Worm (Caenorhabditis elegans) whole organism, L4 larva: ENCODE data around the gene ugt-2.

ENCODE experiments used
- D1046.2 ChIP-seq: fragments of 200-800 bp; sonication (Bioruptor generic); IDR thresholded peaks from 2 replicates; pipeline ENCODE4 v1.3.6; 2022; ENCODE audit warnings: missing genetic modification characterization, missing compliant biosample characterization
- F37D6.2 ChIP-seq: sonication (generic microtip); optimal IDR thresholded peaks from 2 replicates; lab custom pipeline; 2016; ENCODE audit warnings: mild to moderate bottlenecking, missing genetic modification characterization, missing compliant biosample characterization
- F44E2.7 ChIP-seq: fragments of 200-800 bp; sonication (Bioruptor generic); IDR thresholded peaks from 2 replicates; pipeline ENCODE4 v2.1.2; 2022; ENCODE audit warnings: missing genetic modification characterization, missing compliant biosample characterization
- F49E8.2 ChIP-seq: sonication (generic microtip); optimal IDR thresholded peaks from 2 replicates; lab custom pipeline; 2016; ENCODE audit warnings: missing compliant biosample characterization, mild to moderate bottlenecking, missing genetic modification characterization, borderline replicate concordance
- R02D3.7 ChIP-seq: fragments of 150-350 bp; sonication (generic microtip); optimal IDR thresholded peaks from 3 replicates; lab custom pipeline; 2014; ENCODE audit warnings: missing biosample characterization, missing genetic modification characterization
- T20F7.1 ChIP-seq: fragments of 200-800 bp; sonication (Bioruptor generic); optimal IDR thresholded peaks from 2 replicates; lab custom pipeline; 2018; ENCODE audit warnings: mild to moderate bottlenecking, missing genetic modification characterization, missing compliant biosample characterization
- Y105C5A.15 ChIP-seq: fragments of 200-800 bp; sonication (Bioruptor generic); IDR thresholded peaks from 2 replicates; pipeline ENCODE4 v1.3.6; 2022; ENCODE audit warnings: missing genetic modification characterization, missing compliant biosample characterization
- Y75B8A.6 ChIP-seq: fragments of 200-800 bp; sonication (Bioruptor generic); IDR thresholded peaks from 2 replicates; pipeline ENCODE4 v1.3.6; 2022; ENCODE audit warnings: missing genetic modification reagents, missing genetic modification characterization, missing compliant biosample characterization
- ZK546.5 ChIP-seq, 2 experiments: sonication (generic microtip); optimal IDR thresholded peaks; 2 replicates each; lab custom pipeline; 2017; ENCODE audit warnings: missing biosample characterization in 2 of 2, missing genetic modification characterization in 2 of 2
- aly-2 ChIP-seq: sonication (generic microtip); optimal IDR thresholded peaks from 2 replicates; lab custom pipeline; 2018; ENCODE audit warnings: missing biosample characterization, missing genetic modification characterization
- attf-4 ChIP-seq: sonication (generic microtip); optimal IDR thresholded peaks from 3 replicates; lab custom pipeline; 2017; ENCODE audit warnings: missing biosample characterization, missing genetic modification characterization
- ceh-28 ChIP-seq: fragments of 150-350 bp; optimal IDR thresholded peaks from 2 replicates; lab custom pipeline; 2014; ENCODE audit warnings: missing biosample characterization, missing genetic modification reagents, missing genetic modification characterization
- ceh-32 ChIP-seq: sonication (generic microtip); optimal IDR thresholded peaks from 2 replicates; lab custom pipeline; 2016; ENCODE audit warnings: mild to moderate bottlenecking, missing genetic modification characterization, missing compliant biosample characterization; ENCODE audit not compliant: poor library complexity
- ceh-62 ChIP-seq: sonication (generic microtip); optimal IDR thresholded peaks from 2 replicates; lab custom pipeline; 2017; ENCODE audit warnings: missing biosample characterization, missing genetic modification characterization
- ceh-82 ChIP-seq: sonication (generic microtip); optimal IDR thresholded peaks from 2 replicates; lab custom pipeline; 2017; ENCODE audit warnings: missing biosample characterization, missing genetic modification characterization
- ctbp-1 ChIP-seq: fragments of 200-800 bp; sonication (Bioruptor generic); IDR thresholded peaks from 2 replicates; pipeline ENCODE4 v1.3.6; 2022; ENCODE audit warnings: missing genetic modification reagents, missing genetic modification characterization, missing compliant biosample characterization
- daf-16 ChIP-seq, 3 experiments: sonication (generic microtip); optimal IDR thresholded peaks; 2 replicates each; lab custom pipeline; 2016 to 2017; ENCODE audit warnings: missing genetic modification characterization in 3 of 3, missing genetic modification reagents in 3 of 3, mild to moderate bottlenecking in 2 of 3, missing compliant biosample characterization in 2 of 3, missing biosample characterization in 1 of 3, moderate library complexity in 1 of 3
- daf-19 ChIP-seq: fragments of 200-800 bp; sonication (Bioruptor generic); conservative IDR thresholded peaks from 2 replicates; pipeline ENCODE4 v1.3.6; 2022; ENCODE audit warnings: missing genetic modification characterization, missing compliant biosample characterization
- daf-8 ChIP-seq: fragments of 200-800 bp; sonication (Bioruptor generic); IDR thresholded peaks from 2 replicates; pipeline ENCODE4 v1.3.6; 2022; ENCODE audit warnings: missing genetic modification characterization, missing compliant biosample characterization
- dmd-6 ChIP-seq: fragments of 200-800 bp; sonication (Bioruptor generic); IDR thresholded peaks from 2 replicates; pipeline ENCODE4 v1.3.6; 2022; ENCODE audit warnings: missing genetic modification reagents, missing genetic modification characterization, missing compliant biosample characterization
- dmd-8 ChIP-seq: fragments of 200-800 bp; sonication (Bioruptor generic); IDR thresholded peaks from 2 replicates; pipeline ENCODE4 v1.3.6; 2022; ENCODE audit warnings: missing genetic modification characterization, missing compliant biosample characterization
- dmd-9 ChIP-seq: fragments of 200-800 bp; sonication (Bioruptor generic); IDR thresholded peaks from 2 replicates; pipeline ENCODE4 v1.3.6; 2022; ENCODE audit warnings: missing genetic modification reagents, missing genetic modification characterization, missing compliant biosample characterization
- duxl-1 ChIP-seq: sonication (generic microtip); optimal IDR thresholded peaks from 2 replicates; lab custom pipeline; 2016; ENCODE audit warnings: mild to moderate bottlenecking, missing genetic modification characterization, moderate library complexity, missing compliant biosample characterization; ENCODE audit not compliant: poor library complexity
- dve-1 ChIP-seq: sonication (generic microtip); optimal IDR thresholded peaks from 2 replicates; lab custom pipeline; 2017; ENCODE audit warnings: antibody characterized with exemption, mild to moderate bottlenecking, missing genetic modification characterization, missing compliant biosample characterization; ENCODE audit not compliant: insufficient read depth
- egl-27 ChIP-seq: sonication (generic microtip); optimal IDR thresholded peaks from 3 replicates; lab custom pipeline; 2017; ENCODE audit warnings: missing biosample characterization, missing genetic modification reagents, missing genetic modification characterization
- fkh-10 ChIP-seq: fragments of 150-350 bp; optimal IDR thresholded peaks from 2 replicates; lab custom pipeline; 2014; ENCODE audit warnings: missing biosample characterization, missing genetic modification reagents, missing genetic modification characterization
- gei-8 ChIP-seq: fragments of 200-800 bp; sonication (Bioruptor generic); optimal IDR thresholded peaks from 2 replicates; lab custom pipeline; 2018; ENCODE audit warnings: mild to moderate bottlenecking, missing genetic modification characterization, missing compliant biosample characterization
- hif-1 ChIP-seq, 2 experiments: sonication (generic microtip); optimal IDR thresholded peaks; 2 replicates each; lab custom pipeline; 2016 to 2017; ENCODE audit warnings: missing compliant biosample characterization in 2 of 2, missing genetic modification characterization in 2 of 2, missing genetic modification reagents in 2 of 2, missing genotype in 2 of 2, mild to moderate bottlenecking in 1 of 2
- hlh-30 ChIP-seq: sonication (generic microtip); optimal IDR thresholded peaks from 2 replicates; lab custom pipeline; 2017; ENCODE audit warnings: antibody characterized with exemption, mild to moderate bottlenecking, missing genetic modification characterization, missing compliant biosample characterization; ENCODE audit not compliant: insufficient read depth
- lim-7 ChIP-seq: fragments of 200-800 bp; sonication (Bioruptor generic); IDR thresholded peaks from 2 replicates; pipeline ENCODE4 v1.3.6; 2022; ENCODE audit warnings: missing genetic modification characterization, missing compliant biosample characterization
- lin-1 ChIP-seq: fragments of 200-800 bp; sonication (Bioruptor generic); IDR thresholded peaks from 2 replicates; pipeline ENCODE4 v1.3.6; 2022; ENCODE audit warnings: missing genetic modification reagents, missing genetic modification characterization, missing compliant biosample characterization
- lin-13 ChIP-seq: fragments of 150-350 bp; optimal IDR thresholded peaks from 2 replicates; lab custom pipeline; 2014; ENCODE audit warnings: missing biosample characterization, missing genetic modification reagents, missing genetic modification characterization
- lin-38 ChIP-seq: fragments of 200-800 bp; sonication (Bioruptor generic); IDR thresholded peaks from 2 replicates; pipeline ENCODE4 v1.3.6; 2022; ENCODE audit warnings: missing genetic modification reagents, missing genetic modification characterization, missing compliant biosample characterization
- lsy-2 ChIP-seq, 2 experiments: fragments of 150-350 bp in 1 of 2; sonication (generic microtip) in 1 of 2; optimal IDR thresholded peaks; 2 replicates each; lab custom pipeline; 2014 to 2017; ENCODE audit warnings: missing biosample characterization in 2 of 2, missing genetic modification characterization in 2 of 2
- madf-5 ChIP-seq, 2 experiments: fragments of 200-800 bp; sonication (Bioruptor generic); IDR thresholded peaks; 2 replicates each; pipeline ENCODE4 v1.3.6; 2022; ENCODE audit warnings: missing compliant biosample characterization in 2 of 2, missing genetic modification characterization in 2 of 2
- mdt-29 ChIP-seq: fragments of 200-800 bp; sonication (Bioruptor generic); IDR thresholded peaks from 2 replicates; pipeline ENCODE4 v1.3.6; 2022; ENCODE audit warnings: missing genetic modification reagents, missing genetic modification characterization, missing compliant biosample characterization
- mxl-3 ChIP-seq: fragments of 200-800 bp; sonication (Bioruptor generic); optimal IDR thresholded peaks from 2 replicates; lab custom pipeline; 2018; ENCODE audit warnings: mild to moderate bottlenecking, missing genetic modification characterization, missing compliant biosample characterization
- nhr-10 ChIP-seq: fragments of 150-350 bp; optimal IDR thresholded peaks from 2 replicates; lab custom pipeline; 2014; ENCODE audit warnings: missing biosample characterization, missing genetic modification characterization
- nhr-11 ChIP-seq: fragments of 150-350 bp; optimal IDR thresholded peaks from 2 replicates; lab custom pipeline; 2014; ENCODE audit warnings: missing biosample characterization, missing genetic modification characterization
- nhr-111 ChIP-seq: fragments of 200-800 bp; sonication (Bioruptor generic); optimal IDR thresholded peaks from 2 replicates; lab custom pipeline; 2018; ENCODE audit warnings: mild to moderate bottlenecking, missing genetic modification characterization, missing compliant biosample characterization
- nhr-28 ChIP-seq: fragments of 150-350 bp; optimal IDR thresholded peaks from 2 replicates; lab custom pipeline; 2014; ENCODE audit warnings: missing biosample characterization, missing genetic modification characterization
- nhr-41 ChIP-seq: fragments of 200-800 bp; sonication (Bioruptor generic); IDR thresholded peaks from 2 replicates; pipeline ENCODE4 v1.3.6; 2022; ENCODE audit warnings: missing genetic modification reagents, missing genetic modification characterization, missing compliant biosample characterization
- nhr-76 ChIP-seq: fragments of 150-350 bp; optimal IDR thresholded peaks from 2 replicates; lab custom pipeline; 2014; ENCODE audit warnings: missing biosample characterization, missing genetic modification characterization
- nhr-77 ChIP-seq: fragments of 150-350 bp; optimal IDR thresholded peaks from 2 replicates; lab custom pipeline; 2014; ENCODE audit warnings: missing biosample characterization, missing genetic modification characterization
- pqm-1 ChIP-seq: sonication (generic microtip); optimal IDR thresholded peaks from 2 replicates; lab custom pipeline; 2017; ENCODE audit warnings: missing biosample characterization, missing genetic modification characterization
- rbr-2 ChIP-seq: sonication (generic microtip); optimal IDR thresholded peaks from 2 replicates; lab custom pipeline; 2016; ENCODE audit warnings: missing genotype, missing genetic modification characterization, missing compliant biosample characterization
- unc-130 ChIP-seq: sonication (generic microtip); optimal IDR thresholded peaks from 2 replicates; lab custom pipeline; 2016; ENCODE audit warnings: missing genetic modification reagents, missing genetic modification characterization, missing compliant biosample characterization
- vab-7 ChIP-seq: fragments of 200-800 bp; sonication (Bioruptor generic); IDR thresholded peaks from 2 replicates; pipeline ENCODE4 v1.3.6; 2022; ENCODE audit warnings: missing genetic modification reagents, missing genetic modification characterization, missing compliant biosample characterization
- zag-1 ChIP-seq: fragments of 150-350 bp; optimal IDR thresholded peaks from 2 replicates; lab custom pipeline; 2014; ENCODE audit warnings: missing biosample characterization, missing genetic modification characterization
- zfp-3 ChIP-seq: fragments of 200-800 bp; sonication (Bioruptor generic); conservative IDR thresholded peaks from 2 replicates; pipeline ENCODE4 v1.3.6; 2022; ENCODE audit warnings: missing genetic modification reagents, missing genetic modification characterization, missing compliant biosample characterization
- zip-11 ChIP-seq: fragments of 200-800 bp; sonication (Bioruptor generic); IDR thresholded peaks from 2 replicates; pipeline ENCODE4 v1.3.6; 2022; ENCODE audit warnings: missing genetic modification characterization, missing compliant biosample characterization
- ztf-11 ChIP-seq: fragments of 150-350 bp; optimal IDR thresholded peaks from 2 replicates; lab custom pipeline; 2014; ENCODE audit warnings: missing biosample characterization, missing genetic modification characterization

ugt-2 gene

ce11 chrV:10371177-10371576 is 27.4 kb upstream of the ugt-2 start:
- TF ChIP-seq zag-1 (tag; lab: Kevin White, UChicago) (no peak), nhr-28 (tag; lab: Kevin White, UChicago) (peak; percentile 100), hlh-30 (tag; lab: Kevin White, UChicago) (peak; percentile 82), mdt-29 (GFP tag; lab: Robert Waterston, UW) (no peak), nhr-10 (peak; percentile 18), dve-1 (tag; lab: Kevin White, UChicago) (peak; percentile 89), lin-38 (GFP tag; lab: Robert Waterston, UW) (no peak), pqm-1 (tag; lab: Kevin White, UChicago) (peak; percentile 38), mxl-3 (GFP tag; lab: Kevin White, UChicago) (peak; percentile 72), zip-11 (no peak), attf-4 (tag; lab: Kevin White, UChicago) (no peak), ceh-28 (no peak), ctbp-1 (GFP tag; lab: Robert Waterston, UW) (no peak), duxl-1 (no peak), nhr-76 (tag; lab: Kevin White, UChicago) (no peak), vab-7 (GFP tag; lab: Robert Waterston, UW) (no peak), nhr-11 (no peak), ceh-32 (tag; lab: Kevin White, UChicago) (no peak), daf-16 (GFP tag; optimal IDR thresholded peaks at IDR 0.05; lab: Kevin White, UChicago) (no peak), daf-16 (tag; optimal IDR thresholded peaks at IDR 0.05; lab: Kevin White, UChicago) (peak; percentile 83), zfp-3 (0 out of 2 replicates have a peak, but pooled peaks have one; percentile 29), D1046.2 (no peak), lin-1 (GFP tag; lab: Robert Waterston, UW) (no peak), F44E2.7 (GFP tag; lab: Robert Waterston, UW) (no peak), lim-7 (GFP tag; lab: Robert Waterston, UW) (no peak), rbr-2 (tag; lab: Kevin White, UChicago) (no peak), ZK546.5 (tag; optimal IDR thresholded peaks at IDR 0.05; lab: Kevin White, UChicago) (no peak), Y75B8A.6 (GFP tag; lab: Robert Waterston, UW) (no peak), dmd-9 (no peak), R02D3.7 (tag; lab: Kevin White, UChicago) (no peak), nhr-77 (tag; lab: Kevin White, UChicago) (peak; percentile 65), madf-5 (GFP tag; IDR thresholded peaks at IDR 0.05; lab: Robert Waterston, UW) (no peak), T20F7.1 (peak; percentile 56), F37D6.2 (no peak), dmd-6 (GFP tag; lab: Robert Waterston, UW) (peak; percentile 95), hif-1 (tag; optimal IDR thresholded peaks at IDR 0.05; lab: Kevin White, UChicago) (peak in 1 of 2 experiments; percentile 45), daf-19 (no peak), nhr-41 (GFP tag; lab: Robert Waterston, UW) (no peak), unc-130 (no peak), ceh-82 (no peak), aly-2 (no peak), ceh-62 (tag; lab: Kevin White, UChicago) (no peak), daf-8 (GFP tag; lab: Robert Waterston, UW) (no peak), Y105C5A.15 (GFP tag; lab: Robert Waterston, UW) (no peak), egl-27 (tag; lab: Kevin White, UChicago) (no peak), fkh-10 (GFP tag; lab: Kevin White, UChicago) (no peak), dmd-8 (GFP tag; lab: Robert Waterston, UW) (no peak), nhr-111 (GFP tag; lab: Kevin White, UChicago) (no peak), ztf-11 (no peak), F49E8.2 (tag; lab: Kevin White, UChicago) (no peak), lsy-2 (tag; optimal IDR thresholded peaks at IDR 0.05; lab: Kevin White, UChicago) (no peak), lin-13 (GFP tag; lab: Kevin White, UChicago) (no peak), gei-8 (GFP tag; lab: Kevin White, UChicago) (no peak)
